Fruit fly (Drosophila melanogaster): Measurements from ENCODE around the gene CG34008.
A peak's percentile ranks its signal among the peaks of the same experiment; 100 is the strongest.

CG34008 gene

DNA sequence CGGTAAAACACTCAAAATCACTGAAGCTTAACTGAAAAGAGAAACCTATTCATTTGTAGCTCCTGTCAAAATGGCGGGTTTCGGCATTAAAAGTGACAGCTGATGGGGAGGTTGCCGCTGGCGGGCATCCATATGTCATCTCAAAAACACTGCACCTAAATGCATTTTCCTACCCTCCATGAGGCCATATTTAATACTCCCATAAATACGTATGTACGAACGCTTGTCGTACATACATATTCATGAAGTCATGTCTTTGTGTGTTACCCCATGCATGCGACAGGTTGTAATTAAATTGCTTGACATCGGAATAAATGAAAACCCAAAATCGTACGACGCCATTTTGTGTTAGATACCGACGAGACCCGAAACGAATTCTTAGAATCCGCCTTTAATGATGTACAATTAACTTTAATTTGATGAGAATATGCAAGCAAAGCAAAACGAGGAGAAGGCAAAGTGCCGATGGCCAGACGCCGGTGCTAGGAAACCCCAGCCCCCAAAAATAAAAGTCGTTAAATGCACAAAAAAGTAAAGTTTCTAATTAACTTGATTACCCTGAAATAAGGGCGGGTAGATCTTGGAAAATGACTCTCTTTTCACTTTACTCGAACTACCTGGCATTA, 15.1 kb upstream of the CG34008 start:
- TF ChIP-seq CG8478 (optimal IDR thresholded peaks at IDR 0.05) (no peak), CTCF (optimal IDR thresholded peaks at IDR 0.05) (no peak)

DNA sequence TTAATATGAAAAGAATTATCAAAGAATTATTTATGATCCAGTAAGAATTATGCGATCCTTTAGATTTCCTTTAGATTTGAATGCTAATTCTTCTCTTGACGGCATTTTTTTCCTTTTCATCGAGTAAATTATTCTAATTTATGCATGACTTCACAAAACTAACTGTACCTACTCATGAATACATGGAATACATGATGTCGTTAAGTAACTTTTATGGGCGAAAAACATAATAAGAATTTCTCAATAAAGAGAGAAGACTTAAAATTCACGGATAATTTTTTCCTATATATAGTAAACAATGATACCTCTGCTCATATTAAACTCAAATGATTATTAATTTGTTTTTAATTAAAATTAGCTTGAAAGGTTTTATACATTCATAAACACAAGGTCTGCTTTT, 14.6 kb upstream of the CG34008 start:
- TF ChIP-seq CTCF (optimal IDR thresholded peaks at IDR 0.05) (no peak), CG8478 (optimal IDR thresholded peaks at IDR 0.05) (no peak)

DNA sequence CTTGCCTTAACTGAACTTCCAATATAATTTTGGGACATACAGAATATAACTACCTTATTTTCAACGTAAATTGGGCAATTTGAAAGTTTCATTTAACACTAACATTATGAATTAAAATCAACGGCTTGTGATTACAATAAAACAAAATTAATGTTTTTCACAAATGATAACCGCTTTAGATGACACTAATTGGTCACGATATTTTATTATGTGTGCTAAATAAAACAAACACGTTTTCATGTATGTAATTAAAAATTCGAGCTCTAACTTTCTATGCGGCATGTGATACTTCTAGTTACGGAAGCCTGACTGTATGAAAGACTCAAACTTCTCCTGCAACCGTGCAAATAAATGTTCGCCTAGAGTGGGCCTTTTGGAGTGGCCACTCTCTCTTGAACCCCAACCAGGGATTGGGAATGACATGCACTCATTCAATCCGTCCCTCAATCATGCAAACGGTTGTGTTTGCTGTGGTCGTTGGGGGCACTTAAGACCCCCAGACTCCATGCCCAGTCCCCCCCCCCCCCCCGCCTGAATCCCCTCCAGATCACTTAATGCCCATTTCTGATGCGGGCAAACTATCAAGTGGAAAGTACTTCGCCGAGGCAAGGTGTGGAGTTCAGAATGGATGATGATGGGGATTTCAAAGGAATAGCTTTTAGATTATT, 14.0 kb upstream of the CG34008 start:
- no peak for TF ChIP-seq CTCF (optimal IDR thresholded peaks at IDR 0.05)
- TF ChIP-seq CG8478 (optimal IDR thresholded peaks at IDR 0.05) = no peak

DNA sequence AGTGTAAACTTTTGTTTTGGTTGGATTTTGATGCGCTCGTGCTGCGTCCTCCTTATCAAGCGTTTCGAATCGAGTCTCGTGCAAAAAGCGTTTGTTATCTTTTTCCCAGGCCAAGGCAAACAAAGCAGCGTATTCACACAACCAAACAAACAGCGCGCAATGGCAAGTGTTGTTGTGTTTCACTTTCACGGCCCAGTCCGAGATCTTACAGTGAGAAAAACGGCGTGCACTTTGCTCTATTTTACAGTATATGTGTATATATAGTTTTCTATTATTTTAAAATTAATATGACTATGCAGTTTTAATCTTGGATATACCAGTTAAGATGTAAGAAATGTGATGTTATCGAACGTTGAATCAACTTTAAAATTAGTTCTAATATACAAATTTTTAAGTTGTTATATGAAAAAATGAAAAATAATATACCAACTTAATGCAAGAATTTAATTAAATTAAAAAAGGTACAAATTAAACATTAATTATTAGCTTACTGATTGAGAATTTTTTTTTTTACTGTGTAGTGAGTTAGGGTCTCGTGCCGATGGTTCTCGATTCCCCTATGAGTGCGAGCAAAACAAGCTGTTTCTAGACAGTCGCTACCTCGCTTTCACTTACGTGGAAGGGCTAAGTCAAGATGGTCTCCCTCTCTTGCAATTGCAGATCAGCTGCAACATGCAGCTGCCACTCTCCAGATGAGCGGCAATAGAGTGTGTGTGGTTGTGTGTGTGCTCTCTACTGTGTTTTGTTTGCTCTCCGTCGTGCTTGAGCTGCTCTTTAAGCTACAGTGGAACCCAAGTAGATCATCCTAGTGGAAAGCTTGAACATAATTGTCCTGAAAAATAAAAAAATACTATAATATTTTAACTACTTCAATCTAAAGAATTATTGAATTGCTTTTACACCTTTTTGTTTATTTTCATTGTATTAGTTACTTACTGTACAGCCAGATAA, 13.1 kb upstream of the CG34008 start:
- TF ChIP-seq CTCF (optimal IDR thresholded peaks at IDR 0.05) (no peak), CG8478 (optimal IDR thresholded peaks at IDR 0.05) (no peak)

DNA sequence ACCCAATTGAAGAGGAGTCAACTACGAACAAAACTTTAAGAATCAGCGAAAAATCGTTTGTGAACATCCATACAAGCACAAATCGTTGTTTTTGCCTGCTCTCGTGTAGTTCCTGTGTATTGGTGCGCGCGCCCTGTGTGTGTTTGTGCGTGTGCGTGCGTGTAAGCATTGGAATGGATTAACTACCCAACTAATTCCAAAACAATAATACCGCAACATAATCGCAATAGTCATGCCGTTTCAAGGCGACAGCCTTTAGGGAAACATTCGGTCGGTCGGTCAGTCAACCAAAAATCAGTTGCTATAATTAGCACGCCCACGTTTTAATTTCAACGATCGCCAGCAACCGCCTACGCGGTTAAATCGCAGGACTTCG, 12.1 kb upstream of the CG34008 start:
- TF ChIP-seq CTCF (optimal IDR thresholded peaks at IDR 0.05) (no peak), CG8478 (optimal IDR thresholded peaks at IDR 0.05) (no peak)

DNA sequence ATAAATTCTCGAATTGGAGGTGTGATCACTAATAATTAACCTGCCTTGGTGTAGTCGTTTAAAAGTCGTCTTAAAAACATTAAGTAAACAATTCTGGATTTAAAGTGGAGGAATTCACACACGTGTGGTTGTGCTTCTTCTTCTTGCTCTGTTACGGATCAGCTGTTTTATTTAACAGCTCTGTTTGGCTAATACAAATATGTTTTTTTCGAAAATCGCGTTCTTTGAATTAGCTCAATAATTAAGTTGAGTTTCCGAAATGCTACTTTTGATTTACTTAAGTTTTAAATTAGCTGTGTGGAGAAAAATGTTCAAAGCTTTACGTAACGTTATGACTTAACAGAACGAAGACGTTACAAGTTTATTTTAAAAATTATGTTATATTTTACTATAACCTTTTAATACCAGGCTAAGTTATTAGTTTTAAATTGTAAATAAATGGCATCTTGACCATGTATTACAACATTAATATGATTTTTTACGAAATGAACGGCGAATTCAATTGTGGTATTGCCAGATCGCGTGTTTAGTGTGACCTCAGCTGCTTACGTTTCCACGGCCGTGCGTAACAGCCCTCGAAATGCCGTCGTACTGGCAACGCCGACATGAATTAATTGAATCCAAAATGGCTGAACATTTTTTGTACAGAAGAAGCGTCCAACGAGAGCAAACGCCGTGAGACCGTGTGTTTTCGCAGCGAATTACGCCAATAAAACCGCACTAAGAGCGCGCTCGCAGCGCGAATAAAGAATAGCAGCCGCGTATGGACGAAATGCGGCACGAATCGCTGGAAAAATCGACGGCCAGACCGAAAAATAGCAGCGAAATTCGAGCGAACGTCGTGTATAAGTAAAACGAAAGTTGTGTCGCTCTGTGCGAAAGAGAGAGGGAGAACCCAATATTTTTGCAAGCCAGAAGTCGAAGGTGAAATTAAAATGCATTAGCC, 11.5 kb upstream of the CG34008 start, which contains the start of the genes Pus1 and bon:
TSS of gene Pus1 (minus strand) at position 155 of the 946 bp plus-strand sequence.
TSS of gene bon (plus strand) at position 623 of the 946 bp plus-strand sequence.
- TF ChIP-seq CG8478 (optimal IDR thresholded peaks at IDR 0.05) (no peak), CTCF (optimal IDR thresholded peaks at IDR 0.05) (peak in 1 of 2 experiments; percentile 5)

DNA sequence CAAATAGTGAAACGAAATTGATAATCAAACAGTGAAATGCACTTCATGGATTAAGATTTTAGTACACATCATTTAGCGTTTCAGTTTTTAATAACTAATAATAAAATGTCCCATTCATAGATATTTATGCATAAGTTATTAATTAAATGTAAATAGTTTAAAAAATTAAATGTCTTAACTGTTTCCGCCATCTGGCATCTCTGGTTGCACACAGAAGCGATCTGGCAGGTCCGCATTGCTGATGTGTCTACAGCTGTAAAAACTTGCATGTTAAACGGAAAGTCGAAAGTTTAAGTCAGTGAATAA, 7.1 kb upstream of the CG34008 start, which contains the start of gene Srp72:
TSS of gene Srp72 (plus strand) at position 232 of the 306 bp plus-strand sequence.
- TF ChIP-seq CG8478 (optimal IDR thresholded peaks at IDR 0.05) (no peak), CTCF (optimal IDR thresholded peaks at IDR 0.05) (no peak)

DNA sequence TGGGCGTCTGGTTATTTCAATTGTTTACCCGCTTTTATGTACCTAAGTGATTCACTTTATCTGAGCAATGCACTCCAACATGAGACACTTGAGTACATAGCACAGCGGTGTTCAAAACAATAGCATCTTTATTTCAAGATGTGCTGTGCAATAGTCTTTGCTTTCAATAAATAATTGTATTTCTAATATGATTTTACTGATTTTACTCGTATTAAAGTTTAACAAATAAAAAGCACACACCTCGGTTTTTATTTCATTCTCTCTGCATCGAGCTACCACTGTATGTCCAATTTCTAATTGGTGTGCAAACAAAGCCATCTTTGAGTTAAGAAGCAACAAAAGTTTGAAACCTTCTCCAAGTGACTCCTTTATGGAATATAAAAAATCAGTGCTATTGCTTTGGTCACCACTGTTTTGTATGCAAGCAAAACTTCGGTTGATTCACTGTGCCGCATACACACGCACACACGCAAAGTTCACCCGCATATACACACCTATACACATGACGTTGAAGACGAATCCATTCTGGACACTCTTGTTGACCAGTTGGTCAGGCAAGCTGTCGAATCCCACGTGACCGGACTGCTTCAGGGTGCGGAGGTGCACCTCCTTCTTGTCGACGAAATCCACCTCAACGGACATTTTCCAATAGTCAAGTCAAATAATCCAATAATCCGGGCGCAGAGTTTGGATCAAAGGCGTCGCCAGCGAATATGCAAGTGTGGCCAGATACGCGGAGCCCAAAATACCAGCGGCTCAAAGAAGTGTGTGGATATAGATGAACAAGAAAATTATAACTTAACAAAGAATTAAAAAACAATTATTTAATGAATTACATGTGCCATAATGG, 6.5 kb upstream of the CG34008 start, which contains the start of gene Septin2:
TSS of gene Septin2 (minus strand) at position 727 of the 850 bp plus-strand sequence.
- TF ChIP-seq CG8478 (optimal IDR thresholded peaks at IDR 0.05) (no peak), CTCF (optimal IDR thresholded peaks at IDR 0.05) (no peak)

DNA sequence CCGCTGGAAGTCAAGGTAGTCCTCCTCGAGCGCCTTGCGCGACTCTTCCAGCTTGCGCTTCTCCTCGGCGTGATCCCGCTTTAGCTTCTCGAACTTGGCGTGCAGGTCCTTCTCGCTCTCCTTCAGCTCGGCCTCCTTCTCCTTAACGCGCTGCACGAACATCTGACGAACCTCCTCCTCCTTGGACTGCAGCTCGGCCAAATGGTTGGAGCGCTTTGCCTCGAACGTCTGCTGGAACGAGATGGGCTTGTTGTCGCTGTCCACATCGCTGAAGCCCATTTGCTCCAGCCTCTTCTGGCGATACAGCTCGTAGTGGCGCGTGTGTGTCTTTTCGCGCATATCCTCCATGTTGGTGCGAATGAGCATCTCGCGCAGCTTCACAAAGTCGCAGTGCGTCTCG, 5.1 kb upstream of the CG34008 start:
- TF ChIP-seq CTCF (optimal IDR thresholded peaks at IDR 0.05) (no peak), CG8478 (optimal IDR thresholded peaks at IDR 0.05) (no peak)

DNA sequence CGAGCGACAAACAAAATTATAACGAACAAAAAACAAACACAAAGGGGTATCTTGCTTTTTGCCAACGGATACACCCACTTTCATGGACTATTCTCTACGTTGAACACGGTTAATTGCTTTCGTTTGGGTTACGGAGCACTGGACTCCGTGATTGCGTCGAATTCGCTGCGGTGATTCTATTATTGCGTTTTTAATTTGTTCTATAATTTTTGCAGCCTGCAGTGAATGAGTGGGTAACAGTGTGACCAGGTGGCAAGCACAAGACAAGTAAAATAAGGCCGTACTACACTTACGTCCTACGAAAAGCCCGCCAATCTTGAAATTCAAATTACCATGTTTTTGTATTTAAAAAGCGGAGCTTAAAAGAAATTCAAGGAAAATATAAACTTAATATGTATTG, 4.2 kb upstream of the CG34008 start, which contains the start of gene CG16953:
TSS of gene CG16953 (minus strand) at position 268 of the 400 bp plus-strand sequence.
- TF ChIP-seq CTCF (optimal IDR thresholded peaks at IDR 0.05) (no peak), CG8478 (optimal IDR thresholded peaks at IDR 0.05) (no peak)

DNA sequence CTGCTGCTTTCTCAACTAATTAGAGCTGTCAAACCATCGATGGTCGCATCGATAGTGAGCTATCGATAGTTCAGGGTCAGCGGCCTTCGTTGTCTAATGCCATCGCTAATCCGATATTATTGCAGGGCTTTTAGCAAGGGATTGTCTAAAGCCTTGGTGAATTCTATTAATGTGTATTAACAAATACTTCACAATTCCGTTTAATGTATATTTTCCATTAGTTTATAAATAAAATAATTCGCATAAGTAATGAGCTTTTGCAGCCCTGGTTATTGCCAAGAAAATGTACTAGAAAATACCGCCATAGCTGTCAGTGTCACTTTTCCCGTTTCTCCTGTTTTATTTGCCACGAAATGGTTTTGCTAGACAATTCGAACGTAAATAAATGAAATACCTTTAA, 1.5 kb downstream of the CG34008 start, which contains the start of the genes EloB and Srp14:
TSS of gene EloB (minus strand) at position 35 of the 400 bp plus-strand sequence.
TSS of gene Srp14 (plus strand) at position 300 of the 400 bp plus-strand sequence.
- TF ChIP-seq CTCF (optimal IDR thresholded peaks at IDR 0.05) (no peak), CG8478 (optimal IDR thresholded peaks at IDR 0.05) (no peak)

DNA sequence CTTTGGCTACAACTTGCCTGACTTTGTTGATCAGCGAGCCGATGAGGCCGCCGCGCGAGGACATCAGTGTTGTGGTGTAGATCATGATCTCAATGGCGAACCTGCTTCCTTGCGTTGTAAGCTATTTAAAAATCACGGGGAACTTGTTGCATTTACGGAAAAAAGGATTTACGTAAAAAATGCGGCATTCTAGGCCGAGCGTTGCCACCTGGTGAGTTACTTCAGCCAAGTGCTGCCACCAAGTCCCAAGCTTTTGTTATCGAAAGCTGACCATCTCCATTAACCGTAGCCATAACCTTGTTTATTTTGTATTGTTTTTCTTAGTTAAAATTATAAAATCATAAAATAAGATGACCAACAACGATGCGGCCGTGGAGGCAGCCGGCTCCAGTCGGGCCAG, 4.5 kb downstream of the CG34008 start, which contains the start of the genes TFAM and CG5412:
TSS of gene TFAM (minus strand) at position 222 of the 400 bp plus-strand sequence.
TSS of gene CG5412 (plus strand) at position 265 of the 400 bp plus-strand sequence.
- TF ChIP-seq CTCF (optimal IDR thresholded peaks at IDR 0.05) = peak in 1 of 2 experiments; percentile 31
- no peak for TF ChIP-seq CG8478 (optimal IDR thresholded peaks at IDR 0.05)

DNA sequence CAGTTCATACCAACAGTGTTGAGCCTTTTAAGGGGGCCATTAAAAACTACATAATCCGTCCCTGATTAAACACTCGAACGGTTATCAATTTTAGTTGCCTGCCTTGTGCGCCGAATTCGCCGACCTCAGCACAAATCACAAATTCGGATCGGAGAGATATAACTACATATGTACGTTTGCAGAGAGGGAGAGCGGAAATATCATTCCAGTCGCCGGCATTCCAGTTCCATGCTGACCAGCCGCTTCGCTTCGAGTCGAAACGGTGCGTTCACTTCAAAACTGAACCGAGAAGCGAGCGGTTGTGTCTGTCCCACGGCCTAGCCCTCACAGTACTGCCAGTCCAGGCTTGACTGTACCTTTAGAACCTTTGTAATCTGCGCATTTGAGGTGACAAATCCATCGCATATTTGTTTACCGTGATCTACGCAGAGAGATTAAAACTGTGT, 6.8 kb downstream of the CG34008 start:
- TF ChIP-seq CTCF (optimal IDR thresholded peaks at IDR 0.05) (no peak), CG8478 (optimal IDR thresholded peaks at IDR 0.05) (no peak)
